Fruit fly (Drosophila melanogaster): ENCODE data around the gene spz5.

spz5 gene

DNA sequence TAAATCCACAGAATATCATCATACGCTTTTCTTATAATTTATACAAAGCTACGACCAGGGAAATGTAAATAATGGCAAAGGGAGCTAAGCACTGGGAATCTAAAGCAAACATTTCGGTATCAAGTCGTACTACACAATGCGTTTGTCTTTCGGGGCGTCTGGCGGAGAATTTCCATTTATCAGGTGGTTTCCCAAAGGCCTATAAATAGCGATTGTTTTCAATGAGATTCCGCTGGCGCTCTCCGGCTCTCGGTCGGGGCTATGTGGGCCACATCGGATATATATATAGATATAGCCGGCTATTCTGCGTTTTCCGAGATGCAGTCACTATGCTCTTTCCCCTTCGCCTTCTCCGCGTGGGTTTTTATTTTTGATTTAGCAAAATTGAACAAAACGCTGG is 14.4 kb upstream of the spz5 start:
- TF ChIP-seq fd59A (GFP tag; optimal IDR thresholded peaks at IDR 0.05): no peak
- TF ChIP-seq achi (GFP tag; optimal IDR thresholded peaks at IDR 0.05): no peak
- TF ChIP-seq CG3919 (GFP tag; optimal IDR thresholded peaks at IDR 0.05): no peak
- TF ChIP-seq svp (GFP tag): no peak
- no peak for TF ChIP-seq ss (GFP tag; optimal IDR thresholded peaks at IDR 0.05)
- TF ChIP-seq esn (GFP tag; optimal IDR thresholded peaks at IDR 0.05): no peak
- TF ChIP-seq salr (GFP tag; optimal IDR thresholded peaks at IDR 0.05): no peak
- no peak for TF ChIP-seq CG10669 (GFP tag; optimal IDR thresholded peaks at IDR 0.05)
- TF ChIP-seq Sox102F (GFP tag; optimal IDR thresholded peaks at IDR 0.05): no peak
- TF ChIP-seq CG10631 (GFP tag; optimal IDR thresholded peaks at IDR 0.05): no peak
- TF ChIP-seq CG6163 (GFP tag; IDR thresholded peaks at IDR 0.05): no peak
- TF ChIP-seq fkh (GFP tag; optimal IDR thresholded peaks at IDR 0.05): no peak
- no peak for TF ChIP-seq topi (GFP tag; optimal IDR thresholded peaks at IDR 0.05)
- no peak for TF ChIP-seq CG8632 (GFP tag; optimal IDR thresholded peaks at IDR 0.05)
- TF ChIP-seq CG8119 (GFP tag; IDR thresholded peaks at IDR 0.05): no peak

DNA sequence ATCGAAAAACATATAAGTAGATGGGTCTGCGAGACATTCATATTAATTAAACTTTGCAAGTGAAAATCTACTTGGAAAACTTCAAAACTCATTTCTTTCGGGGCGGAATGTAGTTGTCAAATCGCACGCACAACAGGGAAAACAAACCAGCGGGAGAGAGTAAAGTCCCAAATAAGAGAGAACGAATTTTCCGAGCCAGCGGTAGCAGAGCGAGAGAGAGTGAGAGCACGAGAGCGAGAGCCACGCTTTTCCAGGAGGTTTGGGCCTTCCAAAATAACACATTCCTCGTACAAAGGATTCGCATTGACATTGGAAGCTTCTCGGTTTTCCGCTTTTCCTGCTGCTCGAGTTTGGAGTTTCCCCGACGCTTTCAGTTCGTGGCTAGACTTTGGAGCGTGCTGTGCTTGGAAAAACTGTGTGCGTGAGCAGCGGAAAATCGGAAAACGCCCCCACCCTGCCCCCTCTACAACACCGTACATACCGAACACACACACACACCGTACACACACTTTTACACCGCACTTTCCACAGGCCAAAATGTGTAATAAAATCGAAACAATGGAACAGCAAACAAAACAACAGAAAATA is 4.5 kb upstream of the spz5 start:
- no peak for TF ChIP-seq CG11762 (GFP tag; optimal IDR thresholded peaks at IDR 0.05; ENCODE audit: insufficient read depth)

DNA sequence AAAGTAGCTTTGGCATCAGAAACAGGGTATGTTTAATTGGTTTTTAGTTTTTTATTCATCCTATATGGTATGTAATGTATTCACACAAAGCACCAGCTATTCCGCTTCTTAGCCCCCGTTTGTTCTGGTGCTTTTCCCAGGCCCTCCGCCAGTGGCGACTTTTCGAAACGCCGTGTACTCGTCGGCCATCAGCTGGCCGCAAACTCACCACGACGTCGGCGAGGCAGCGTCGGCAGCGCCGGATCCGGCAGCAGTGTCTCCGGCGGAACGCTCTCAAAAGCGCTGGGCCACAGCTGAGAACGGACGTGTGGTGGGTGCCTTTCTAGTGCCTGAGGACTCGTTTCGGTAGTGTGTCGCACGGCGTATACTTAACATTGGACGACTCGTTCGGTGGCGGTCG is 2.8 kb upstream of the spz5 start, which contains the start of gene Shab:
Gene Shab, plus strand, starts transcription at position 268 of the 400 bp plus-strand sequence.
- no peak for TF ChIP-seq Lpt (GFP tag; optimal IDR thresholded peaks at IDR 0.05)
- TF ChIP-seq eg (GFP tag; IDR thresholded peaks at IDR 0.05): 0 out of 3 replicates have a peak, but pooled peaks have one; percentile 45
- TF ChIP-seq svp (GFP tag): peak; percentile 15
- peak; percentile 36 for TF ChIP-seq Eip78C (GFP tag)

dm6 chr3L:2893846-2894511 is 2.0 kb upstream of the spz5 start:
- TF ChIP-seq Hr4 (GFP tag; optimal IDR thresholded peaks at IDR 0.05): no peak
- TF ChIP-seq CG8319 (GFP tag; optimal IDR thresholded peaks at IDR 0.05): no peak
- no peak for TF ChIP-seq Hr39 (GFP tag; optimal IDR thresholded peaks at IDR 0.05)
- no peak for TF ChIP-seq acj6 (GFP tag; optimal IDR thresholded peaks at IDR 0.05)
- TF ChIP-seq CG6854 (GFP tag; optimal IDR thresholded peaks at IDR 0.05): no peak
- TF ChIP-seq Lpt (GFP tag; optimal IDR thresholded peaks at IDR 0.05): no peak
- TF ChIP-seq achi (GFP tag; optimal IDR thresholded peaks at IDR 0.05): no peak
- TF ChIP-seq vri (GFP tag; optimal IDR thresholded peaks at IDR 0.05): no peak
- no peak for TF ChIP-seq pdm3 (GFP tag; optimal IDR thresholded peaks at IDR 0.05)
- no peak for TF ChIP-seq cyc (GFP tag; optimal IDR thresholded peaks at IDR 0.05)
- no peak for TF ChIP-seq fd85E (GFP tag; optimal IDR thresholded peaks at IDR 0.05)
- no peak for TF ChIP-seq Eip93F (GFP tag; optimal IDR thresholded peaks at IDR 0.05)
- TF ChIP-seq Met (GFP tag; optimal IDR thresholded peaks at IDR 0.05): no peak
- no peak for TF ChIP-seq Sox102F (GFP tag; optimal IDR thresholded peaks at IDR 0.05)
- no peak for TF ChIP-seq CG1621 (tag; optimal IDR thresholded peaks at IDR 0.05)
- TF ChIP-seq Sox14 (GFP tag; optimal IDR thresholded peaks at IDR 0.05): no peak
- no peak for TF ChIP-seq CG3919 (GFP tag; optimal IDR thresholded peaks at IDR 0.05)
- no peak for TF ChIP-seq eg (GFP tag; IDR thresholded peaks at IDR 0.05)

dm6 chr3L:2888150-2888549 is 3.8 kb downstream of the spz5 start:
- TF ChIP-seq topi (GFP tag; optimal IDR thresholded peaks at IDR 0.05): no peak
- no peak for TF ChIP-seq CG16779 (tag; optimal IDR thresholded peaks at IDR 0.05)
- TF ChIP-seq fd85E (GFP tag; optimal IDR thresholded peaks at IDR 0.05): no peak
- TF ChIP-seq CG3032 (tag; optimal IDR thresholded peaks at IDR 0.05): no peak
- TF ChIP-seq Hr4 (GFP tag; optimal IDR thresholded peaks at IDR 0.05): no peak
- no peak for TF ChIP-seq Eip78C (GFP tag)
- TF ChIP-seq CG6163 (GFP tag; IDR thresholded peaks at IDR 0.05): no peak
- TF ChIP-seq Sox14 (GFP tag; optimal IDR thresholded peaks at IDR 0.05): no peak
- TF ChIP-seq CG6854 (GFP tag; optimal IDR thresholded peaks at IDR 0.05): no peak
- no peak for TF ChIP-seq Smox (GFP tag; optimal IDR thresholded peaks at IDR 0.05)
- no peak for TF ChIP-seq CG15336 (GFP tag; IDR thresholded peaks at IDR 0.05)
- no peak for TF ChIP-seq cyc (GFP tag; optimal IDR thresholded peaks at IDR 0.05)
- TF ChIP-seq ss (GFP tag; optimal IDR thresholded peaks at IDR 0.05): no peak
- TF ChIP-seq svp (GFP tag): no peak
- no peak for TF ChIP-seq CG6792 (GFP tag; optimal IDR thresholded peaks at IDR 0.05)
- no peak for TF ChIP-seq CG3919 (GFP tag; optimal IDR thresholded peaks at IDR 0.05)
- TF ChIP-seq Ets96B (tag; optimal IDR thresholded peaks at IDR 0.05): no peak
- TF ChIP-seq Gug (GFP tag; IDR thresholded peaks at IDR 0.05): no peak
- no peak for TF ChIP-seq CG11762 (GFP tag; optimal IDR thresholded peaks at IDR 0.05; ENCODE audit: insufficient read depth)
